Worm (Caenorhabditis elegans): Measurements from ENCODE around the gene fbxa-135.

Gene fbxa-135

DNA sequence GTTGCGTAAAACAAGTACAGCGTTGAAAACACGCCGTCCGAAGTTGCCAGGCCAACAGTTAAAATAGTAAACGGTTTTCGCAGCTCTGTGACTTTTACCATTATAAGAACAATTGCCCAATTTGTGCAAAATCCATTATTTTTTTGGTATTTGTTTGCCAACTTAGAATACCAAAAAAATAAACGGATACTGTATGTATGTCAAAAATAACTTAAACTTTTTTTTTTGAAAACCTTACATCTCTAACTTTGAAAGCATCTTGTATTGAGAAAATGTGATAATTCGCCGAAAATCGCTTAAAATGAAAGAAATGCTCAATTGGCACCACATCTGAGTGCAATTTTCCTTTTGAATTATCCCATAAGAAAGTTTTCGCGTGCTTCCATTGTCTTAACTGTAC lies 3.3 kb upstream of the fbxa-135 start, which contains the start of gene fbxa-199:
Gene fbxa-199 (minus strand): TSS at position 101 of the 400 bp plus-strand sequence.
- TF ChIP-seq mab-5 (tag; optimal IDR thresholded peaks at IDR 0.05) (no peak), snpc-4 (tag; optimal IDR thresholded peaks at IDR 0.05) (no peak), ceh-39 (tag; optimal IDR thresholded peaks at IDR 0.05) (no peak), mls-2 (tag; optimal IDR thresholded peaks at IDR 0.05) (no peak), ces-1 (GFP tag; optimal IDR thresholded peaks at IDR 0.05) (no peak), pha-4 (tag; optimal IDR thresholded peaks at IDR 0.05) (no peak), zip-8 (tag; optimal IDR thresholded peaks at IDR 0.05) (no peak), elt-1 (tag; optimal IDR thresholded peaks at IDR 0.05; ENCODE audit: borderline replicate concordance, insufficient read depth) (no peak), sem-2 (GFP tag; optimal IDR thresholded peaks at IDR 0.05) (no peak), lin-32 (GFP tag; optimal IDR thresholded peaks at IDR 0.05) (no peak), ham-2 (GFP tag; optimal IDR thresholded peaks at IDR 0.05) (no peak), mep-1 (tag; optimal IDR thresholded peaks at IDR 0.05) (no peak), lin-13 (tag; optimal IDR thresholded peaks at IDR 0.05) (no peak)

DNA sequence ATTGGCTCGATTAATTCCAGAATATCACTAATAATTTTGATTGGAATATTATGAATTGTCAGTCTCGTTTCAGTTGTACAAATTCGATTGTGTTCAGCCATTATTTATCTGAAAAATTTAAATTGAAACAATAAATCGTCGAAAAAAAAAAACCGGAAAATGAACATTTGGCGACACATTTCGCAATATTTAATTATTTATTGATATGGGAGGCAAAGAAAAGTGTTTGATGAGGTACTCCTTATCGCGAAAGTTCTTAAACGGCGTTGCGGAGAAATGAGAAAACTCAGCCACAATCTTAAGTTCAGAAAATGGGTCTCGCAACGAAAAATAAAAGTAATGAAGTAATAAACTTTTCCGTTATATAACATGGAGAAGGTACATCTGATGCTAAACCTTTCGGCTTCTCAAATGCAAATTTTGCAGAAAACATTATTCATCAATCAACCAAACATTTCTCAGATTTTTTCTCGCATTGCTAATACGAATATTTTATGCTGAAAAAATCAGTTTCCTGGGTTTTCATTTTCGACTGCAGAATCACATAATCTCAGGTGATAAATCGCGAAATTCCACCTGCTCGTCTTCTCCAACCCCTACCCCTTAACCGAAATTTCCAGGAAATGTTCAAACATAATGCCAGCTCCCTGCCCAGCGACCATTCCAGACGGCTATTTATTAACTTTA lies 2.2 kb upstream of the fbxa-135 start, which contains the start of the genes T06E6.15 and sri-7:
Gene T06E6.15 (minus strand): TSS at position 101 of the 687 bp plus-strand sequence.
Gene sri-7 (plus strand): TSS at position 637 of the 687 bp plus-strand sequence.
- TF ChIP-seq bed-3 (GFP tag; optimal IDR thresholded peaks at IDR 0.05) (no peak), snpc-4 (tag; optimal IDR thresholded peaks at IDR 0.05) (no peak), M03D4.4 (tag; optimal IDR thresholded peaks at IDR 0.05) (no peak), drap-1 (GFP tag; optimal IDR thresholded peaks at IDR 0.05) (no peak), lin-32 (GFP tag; optimal IDR thresholded peaks at IDR 0.05) (no peak), nhr-76 (tag; optimal IDR thresholded peaks at IDR 0.05) (no peak), flh-1 (GFP tag; optimal IDR thresholded peaks at IDR 0.05) (no peak), mep-1 (tag; optimal IDR thresholded peaks at IDR 0.05) (no peak), sem-2 (GFP tag; optimal IDR thresholded peaks at IDR 0.05) (no peak), mab-5 (tag; optimal IDR thresholded peaks at IDR 0.05) (no peak)

DNA sequence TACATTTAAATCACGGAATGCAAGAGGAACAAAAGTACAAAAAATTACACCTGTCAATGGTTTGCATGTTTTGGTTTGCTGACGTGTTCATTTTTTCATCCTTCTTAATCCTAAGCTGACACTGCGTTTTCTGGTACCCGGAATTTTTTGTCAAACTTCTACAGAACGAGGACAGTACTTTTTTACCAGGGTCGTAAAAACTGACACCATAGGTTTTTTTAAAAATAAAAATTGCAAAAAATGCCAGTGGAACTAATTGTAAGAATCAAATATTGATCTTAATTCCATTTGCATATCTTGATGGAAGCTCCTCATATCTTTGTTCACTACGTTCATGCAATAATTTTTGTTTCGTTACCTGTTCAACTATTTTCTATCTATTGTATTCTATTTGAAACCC lies 2.8 kb downstream of the fbxa-135 start, which contains the start of gene srh-258:
Gene srh-258 (plus strand): TSS at position 301 of the 400 bp plus-strand sequence.
- TF ChIP-seq sptf-1 (tag; optimal IDR thresholded peaks at IDR 0.05) (no peak), nhr-237 (tag; optimal IDR thresholded peaks at IDR 0.05) (no peak), nhr-2 (tag; optimal IDR thresholded peaks at IDR 0.05) (no peak), ces-1 (GFP tag; optimal IDR thresholded peaks at IDR 0.05) (no peak), hlh-1 (tag; optimal IDR thresholded peaks at IDR 0.05) (no peak), pha-4 (tag; optimal IDR thresholded peaks at IDR 0.05) (no peak), mls-2 (tag; optimal IDR thresholded peaks at IDR 0.05) (no peak), mep-1 (tag; optimal IDR thresholded peaks at IDR 0.05) (no peak), ceh-39 (tag; optimal IDR thresholded peaks at IDR 0.05) (no peak), mab-5 (tag; optimal IDR thresholded peaks at IDR 0.05) (no peak)

- TF ChIP-seq nhr-76 (tag; optimal IDR thresholded peaks at IDR 0.05), result no peak
- TF ChIP-seq mls-2 (tag; optimal IDR thresholded peaks at IDR 0.05), result no peak
- no peak for TF ChIP-seq flh-1 (GFP tag; optimal IDR thresholded peaks at IDR 0.05)
- TF ChIP-seq ces-1 (GFP tag; optimal IDR thresholded peaks at IDR 0.05), result no peak
Measured at ce11 chrV:15406928-15407327, 4.9 kb downstream of the fbxa-135 start, which contains the start of gene srh-257. TSS of gene srh-257 (plus strand) at chrV:15407228.

DNA sequence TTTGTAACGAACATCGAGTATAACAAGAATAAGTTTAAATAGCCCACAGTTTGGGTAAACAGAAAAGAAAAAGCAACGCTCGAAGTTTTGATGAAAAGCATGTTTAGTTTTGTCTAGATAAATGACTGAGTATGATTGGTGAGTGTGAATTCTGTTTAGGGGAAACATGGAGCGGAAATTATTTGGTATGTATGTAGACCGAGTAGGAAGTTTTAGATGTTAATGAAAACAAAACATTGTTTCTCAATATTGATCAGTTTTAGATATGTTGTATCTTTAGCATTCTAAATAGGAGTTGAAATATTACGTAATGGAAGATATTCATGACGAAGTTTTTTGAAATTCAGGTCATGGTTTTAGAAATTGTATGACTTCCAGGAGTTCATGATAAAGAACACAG lies 10.6 kb downstream of the fbxa-135 start, which contains the start of gene srbc-63:
Gene srbc-63 (minus strand): TSS at position 101 of the 400 bp plus-strand sequence.
- no peak for TF ChIP-seq nhr-237 (tag; optimal IDR thresholded peaks at IDR 0.05)
- TF ChIP-seq mep-1 (tag; optimal IDR thresholded peaks at IDR 0.05), result no peak
- TF ChIP-seq ces-1 (GFP tag; optimal IDR thresholded peaks at IDR 0.05), result no peak
- TF ChIP-seq hlh-1 (tag; optimal IDR thresholded peaks at IDR 0.05), result no peak
- no peak for TF ChIP-seq elt-3 (tag; optimal IDR thresholded peaks at IDR 0.05)
- no peak for TF ChIP-seq mls-2 (tag; optimal IDR thresholded peaks at IDR 0.05)
- no peak for TF ChIP-seq bed-3 (GFP tag; optimal IDR thresholded peaks at IDR 0.05)
- TF ChIP-seq elt-1 (tag; optimal IDR thresholded peaks at IDR 0.05; ENCODE audit: borderline replicate concordance, insufficient read depth), result no peak

- TF ChIP-seq lin-13 (tag; optimal IDR thresholded peaks at IDR 0.05) (no peak), nhr-12 (tag; optimal IDR thresholded peaks at IDR 0.05) (no peak), drap-1 (GFP tag; optimal IDR thresholded peaks at IDR 0.05) (no peak), sem-2 (GFP tag; optimal IDR thresholded peaks at IDR 0.05) (no peak), elt-1 (tag; optimal IDR thresholded peaks at IDR 0.05; ENCODE audit: borderline replicate concordance, insufficient read depth) (no peak)
Measured at ce11 chrV:15413847-15414246, 11.8 kb downstream of the fbxa-135 start, which contains the start of gene srh-264. TSS of gene srh-264 (plus strand) at chrV:15414147.

All from whole organism, mixed stage, embryonic.